Worm (Caenorhabditis elegans) whole organism, L3 larva: ENCODE data around the gene nhr-71.

Experiments used
- R02D3.7 ChIP-seq: fragments of 150-350 bp; optimal IDR thresholded peaks from 2 replicates; lab custom pipeline; 2014; ENCODE audit warnings: missing biosample characterization, missing genetic modification characterization
- ZK546.5 ChIP-seq: sonication (generic microtip); optimal IDR thresholded peaks from 2 replicates; lab custom pipeline; 2017; ENCODE audit warnings: missing biosample characterization, missing genetic modification characterization
- ama-1 ChIP-seq: fragments of 150-350 bp; optimal IDR thresholded peaks from 2 replicates; lab custom pipeline; 2018
- ceh-16 ChIP-seq: sonication (generic microtip); optimal IDR thresholded peaks from 2 replicates; lab custom pipeline; 2017; ENCODE audit warnings: missing biosample characterization, missing genetic modification characterization
- ceh-28 ChIP-seq: fragments of 150-350 bp; optimal IDR thresholded peaks from 2 replicates; lab custom pipeline; 2014; ENCODE audit warnings: missing biosample characterization, missing genetic modification reagents, missing genetic modification characterization
- ceh-82 ChIP-seq: fragments of 150-350 bp; optimal IDR thresholded peaks from 2 replicates; lab custom pipeline; 2014; ENCODE audit warnings: missing biosample characterization, missing genetic modification characterization
- ceh-9 ChIP-seq: sonication (generic microtip); optimal IDR thresholded peaks from 2 replicates; lab custom pipeline; 2018; ENCODE audit warnings: missing biosample characterization, missing genetic modification characterization
- egl-27 ChIP-seq: sonication (generic microtip); optimal IDR thresholded peaks from 4 replicates; lab custom pipeline; 2017; ENCODE audit warnings: missing biosample characterization, missing genetic modification reagents, missing genetic modification characterization
- elt-1 ChIP-seq: fragments of 150-350 bp; optimal IDR thresholded peaks from 2 replicates; lab custom pipeline; 2014; ENCODE audit warnings: missing biosample characterization, missing genetic modification characterization
- elt-2 ChIP-seq: sonication (generic microtip); optimal IDR thresholded peaks from 2 replicates; lab custom pipeline; 2016; ENCODE audit warnings: missing genetic modification reagents, mild to moderate bottlenecking, missing genetic modification characterization, missing compliant biosample characterization
- elt-3 ChIP-seq, 3 experiments: fragments of 150-350 bp in 1 of 3; sonication (generic microtip) in 2 of 3; optimal IDR thresholded peaks; 2 replicates in 2 of 3; 4 replicates in 1 of 3; lab custom pipeline; 2014 to 2017; ENCODE audit warnings: missing biosample characterization in 3 of 3, missing genetic modification characterization in 3 of 3
- fkh-10 ChIP-seq: sonication (generic microtip); optimal IDR thresholded peaks from 2 replicates; lab custom pipeline; 2017; ENCODE audit warnings: missing biosample characterization, missing genetic modification reagents, missing genetic modification characterization
- fkh-2 ChIP-seq: fragments of 150-350 bp; optimal IDR thresholded peaks from 2 replicates; lab custom pipeline; 2014; ENCODE audit warnings: missing biosample characterization, missing genetic modification reagents, missing genetic modification characterization
- lin-15B ChIP-seq: fragments of 150-350 bp; optimal IDR thresholded peaks from 2 replicates; lab custom pipeline; 2014; ENCODE audit warnings: missing biosample characterization, missing genetic modification characterization
- lin-39 ChIP-seq: fragments of 150-350 bp; optimal IDR thresholded peaks from 2 replicates; lab custom pipeline; 2018; ENCODE audit warnings: missing biosample characterization, missing genetic modification reagents, missing genetic modification characterization
- mdl-1 ChIP-seq: fragments of 150-350 bp; optimal IDR thresholded peaks from 2 replicates; lab custom pipeline; 2014; ENCODE audit warnings: missing biosample characterization, missing genetic modification characterization
- nfya-1 ChIP-seq: sonication (generic microtip); optimal IDR thresholded peaks from 2 replicates; lab custom pipeline; 2017; ENCODE audit warnings: missing genetic modification characterization, mild to moderate bottlenecking, missing compliant biosample characterization, antibody characterized with exemption, moderate library complexity; ENCODE audit not compliant: insufficient read depth
- nhr-11 ChIP-seq: fragments of 150-350 bp; optimal IDR thresholded peaks from 2 replicates; lab custom pipeline; 2014; ENCODE audit warnings: missing biosample characterization, missing genetic modification characterization
- nhr-12 ChIP-seq: fragments of 150-350 bp; optimal IDR thresholded peaks from 2 replicates; lab custom pipeline; 2014; ENCODE audit warnings: missing biosample characterization, missing genetic modification characterization
- nhr-237 ChIP-seq: fragments of 150-350 bp; optimal IDR thresholded peaks from 2 replicates; lab custom pipeline; 2014; ENCODE audit warnings: missing biosample characterization, missing genetic modification characterization
- nhr-28 ChIP-seq: fragments of 150-350 bp; optimal IDR thresholded peaks from 2 replicates; lab custom pipeline; 2014; ENCODE audit warnings: missing biosample characterization, missing genetic modification characterization
- nhr-43 ChIP-seq: sonication (generic microtip); optimal IDR thresholded peaks from 2 replicates; lab custom pipeline; 2016; ENCODE audit warnings: mild to moderate bottlenecking, missing genetic modification characterization, missing compliant biosample characterization; ENCODE audit not compliant: poor library complexity, severe bottlenecking
- nhr-67 ChIP-seq: fragments of 150-350 bp; optimal IDR thresholded peaks from 2 replicates; lab custom pipeline; 2014; ENCODE audit warnings: missing biosample characterization, missing genetic modification characterization
- nhr-77 ChIP-seq: fragments of 150-350 bp; optimal IDR thresholded peaks from 2 replicates; lab custom pipeline; 2014; ENCODE audit warnings: missing biosample characterization, missing genetic modification characterization
- pha-4 ChIP-seq: fragments of 150-350 bp; optimal IDR thresholded peaks from 2 replicates; lab custom pipeline; 2014; ENCODE audit warnings: missing biosample characterization, missing genetic modification reagents, missing genetic modification characterization
- sea-2 ChIP-seq: fragments of 150-350 bp; sonication (generic microtip); optimal IDR thresholded peaks from 4 replicates; lab custom pipeline; 2014; ENCODE audit warnings: missing biosample characterization, missing genetic modification reagents, missing genetic modification characterization
- skn-1 ChIP-seq: fragments of 150-350 bp; optimal IDR thresholded peaks from 2 replicates; lab custom pipeline; 2014; ENCODE audit warnings: missing biosample characterization, missing genetic modification characterization
- snpc-4 ChIP-seq: fragments of 150-350 bp; optimal IDR thresholded peaks from 2 replicates; lab custom pipeline; 2014; ENCODE audit warnings: missing biosample characterization, missing genetic modification characterization
- unc-62 ChIP-seq: fragments of 150-350 bp; sonication (generic microtip); optimal IDR thresholded peaks from 4 replicates; lab custom pipeline; 2014; ENCODE audit warnings: missing biosample characterization, missing genetic modification reagents, missing genetic modification characterization
- zag-1 ChIP-seq: fragments of 150-350 bp; optimal IDR thresholded peaks from 2 replicates; lab custom pipeline; 2014; ENCODE audit warnings: missing biosample characterization, missing genetic modification characterization
- ztf-4 ChIP-seq: fragments of 150-350 bp; optimal IDR thresholded peaks from 2 replicates; lab custom pipeline; 2014; ENCODE audit warnings: missing biosample characterization, missing genetic modification characterization

Gene nhr-71

ce11 chrX:13782074-13782462, 35.0 kb downstream of the nhr-71 start:
- TF ChIP-seq egl-27: no peak
- peak; percentile 20 for TF ChIP-seq elt-2 (tag; lab: Kevin White, UChicago)
- no peak for TF ChIP-seq ceh-16 (tag; lab: Kevin White, UChicago)
- TF ChIP-seq pha-4: peak; percentile 26
- no peak for TF ChIP-seq nhr-11 (tag; lab: Kevin White, UChicago)
- TF ChIP-seq ceh-82 (tag; lab: Kevin White, UChicago): no peak

DNA sequence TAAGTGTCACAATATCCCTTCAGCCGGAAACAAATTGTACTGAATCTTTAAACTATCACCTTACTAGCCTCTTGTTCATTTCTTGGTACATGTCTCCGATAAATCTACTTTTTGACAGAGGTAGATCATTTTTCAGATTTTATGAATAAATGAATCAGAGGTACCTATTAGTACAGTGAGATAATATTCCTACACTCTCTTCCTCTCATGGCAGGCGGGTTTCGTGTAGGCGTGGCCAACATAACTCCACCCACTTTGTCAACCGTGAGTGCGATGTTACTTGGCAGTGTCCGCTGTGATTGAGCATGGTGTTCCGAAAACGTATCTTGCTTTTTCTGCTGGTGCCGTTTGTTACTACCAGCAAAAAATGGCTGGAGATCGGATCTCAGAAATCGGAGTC, 38.2 kb downstream of the nhr-71 start, which contains the start of gene F55F3.4:
TSS of gene F55F3.4 (plus strand) at position 301 of the 400 bp plus-strand sequence.
- TF ChIP-seq skn-1 (tag; lab: Kevin White, UChicago) (no peak), nhr-12 (no peak), unc-62 (no peak), zag-1 (tag; lab: Kevin White, UChicago) (no peak), nhr-43 (no peak), lin-39 (tag; lab: Kevin White, UChicago) (no peak), elt-3 (tag; optimal IDR thresholded peaks at IDR 0.05; lab: Kevin White, UChicago) (no peak), nhr-237 (no peak), nhr-67 (tag; lab: Kevin White, UChicago) (no peak), pha-4 (no peak), elt-1 (no peak), ZK546.5 (tag; lab: Kevin White, UChicago) (no peak), nhr-77 (tag; lab: Kevin White, UChicago) (no peak), ama-1 (lab: Kevin White, UChicago) (no peak), snpc-4 (no peak), sea-2 (GFP tag; lab: Kevin White, UChicago) (no peak), elt-2 (tag; lab: Kevin White, UChicago) (no peak), lin-15B (tag; lab: Kevin White, UChicago) (no peak)
- TF ChIP-seq, all 47 proteins: peak for 0

- TF ChIP-seq nfya-1 (tag; lab: Kevin White, UChicago) (no peak), nhr-77 (tag; lab: Kevin White, UChicago) (no peak), R02D3.7 (tag; lab: Kevin White, UChicago) (no peak), fkh-10 (GFP tag; lab: Kevin White, UChicago) (no peak), egl-27 (no peak), elt-1 (no peak), ceh-9 (tag; lab: Kevin White, UChicago) (no peak), fkh-2 (tag; lab: Kevin White, UChicago) (no peak)
Measured at ce11 chrX:13790532-13790931, 43.4 kb downstream of the nhr-71 start, which contains the start of gene ZK1086.3. Gene ZK1086.3, plus strand, starts transcription at chrX:13790832.

- TF ChIP-seq ceh-28 (tag; lab: Kevin White, UChicago) (no peak), ZK546.5 (tag; lab: Kevin White, UChicago) (no peak), zag-1 (tag; lab: Kevin White, UChicago) (no peak), fkh-10 (GFP tag; lab: Kevin White, UChicago) (no peak), mdl-1 (tag; lab: Kevin White, UChicago) (no peak), nhr-28 (tag; lab: Kevin White, UChicago) (no peak), egl-27 (no peak), ztf-4 (tag; lab: Kevin White, UChicago) (no peak), pha-4 (no peak), elt-1 (no peak), nhr-11 (tag; lab: Kevin White, UChicago) (no peak)
Measured at ce11 chrX:13793525-13793924, 46.4 kb downstream of the nhr-71 start, which contains the start of gene ZK1086.2. Gene ZK1086.2, minus strand, starts transcription at chrX:13793625.
